Fruit fly (Drosophila melanogaster): ENCODE measurements around the gene dj-1beta.

DNA sequence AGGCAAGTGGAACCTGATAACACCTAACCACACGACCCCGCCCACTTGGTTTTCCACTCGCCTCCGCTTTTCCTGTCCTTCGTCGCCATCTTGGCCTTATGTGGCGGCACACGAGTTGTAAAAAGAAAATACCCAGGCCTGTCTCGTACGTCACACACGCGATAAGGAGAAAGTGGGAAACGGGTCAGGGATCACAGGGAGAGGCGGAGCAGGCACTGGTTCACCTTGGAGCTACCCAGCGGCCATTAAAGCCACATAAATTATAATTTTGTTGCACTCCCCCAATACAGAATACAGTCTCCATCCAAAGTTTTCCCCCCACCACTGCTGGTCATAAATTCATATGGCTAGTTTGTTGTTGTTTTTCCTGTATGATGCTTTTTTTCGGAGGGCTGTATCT, 31.0 kb upstream of the dj-1beta start:
- TF ChIP-seq rn (GFP tag; IDR thresholded peaks at IDR 0.05) (no peak), CG8301 (tag; optimal IDR thresholded peaks at IDR 0.05) (no peak), CG9948 (tag; optimal IDR thresholded peaks at IDR 0.05) (no peak), fd96Ca (GFP tag; IDR thresholded peaks at IDR 0.05) (no peak), CG10348 (GFP tag; IDR thresholded peaks at IDR 0.05) (no peak), CG12605 (GFP tag; IDR thresholded peaks at IDR 0.05) (no peak), CG13204 (GFP tag; optimal IDR thresholded peaks at IDR 0.05) (no peak), Ets98B (GFP tag; IDR thresholded peaks at IDR 0.05) (no peak), D1 (tag; optimal IDR thresholded peaks at IDR 0.05) (no peak), CG4496 (GFP tag; IDR thresholded peaks at IDR 0.05) (no peak), CG32121 (GFP tag; IDR thresholded peaks at IDR 0.05) (no peak), EcR (GFP tag; optimal IDR thresholded peaks at IDR 0.05) (no peak), Snoo (tag; optimal IDR thresholded peaks at IDR 0.05) (no peak)
